Worm (Caenorhabditis elegans): Measurements from ENCODE around the gene oac-11.

The oac-11 gene

ce11 chrII:3860826-3861225 lies at the start of gene oac-11:
TSS of gene oac-11 (minus strand) at chrII:3860926.
- no peak for TF ChIP-seq pes-1 (GFP tag; IDR thresholded peaks at IDR 0.05)
- no peak for TF ChIP-seq scrt-1 (GFP tag; IDR thresholded peaks at IDR 0.05)
- TF ChIP-seq hmbx-1 (tag; optimal IDR thresholded peaks at IDR 0.05): no peak
- no peak for TF ChIP-seq B0310.2 (tag; optimal IDR thresholded peaks at IDR 0.05)
- TF ChIP-seq aly-1 (tag; optimal IDR thresholded peaks at IDR 0.05): no peak
- TF ChIP-seq tbx-37 (GFP tag; conservative IDR thresholded peaks at IDR 0.05): no peak

ce11 chrII:3909301-3909700 lies 48.6 kb upstream of the oac-11 start:
- TF ChIP-seq flt-1 (GFP tag; IDR thresholded peaks at IDR 0.05) (no peak), hmg-4 (GFP tag; optimal IDR thresholded peaks at IDR 0.05) (no peak), F13C5.2 (tag; optimal IDR thresholded peaks at IDR 0.05) (no peak), hnd-1 (tag; optimal IDR thresholded peaks at IDR 0.05) (no peak), ama-1 (optimal IDR thresholded peaks at IDR 0.05) (no peak), hmbx-1 (tag; optimal IDR thresholded peaks at IDR 0.05) (no peak), ceh-13 (GFP tag; optimal IDR thresholded peaks at IDR 0.05) (no peak), B0310.2 (tag; optimal IDR thresholded peaks at IDR 0.05) (no peak), pes-1 (GFP tag; IDR thresholded peaks at IDR 0.05) (no peak), ets-7 (tag; optimal IDR thresholded peaks at IDR 0.05) (no peak), tbx-37 (GFP tag; conservative IDR thresholded peaks at IDR 0.05) (no peak), tbx-11 (GFP tag; IDR thresholded peaks at IDR 0.05) (no peak), aly-1 (tag; optimal IDR thresholded peaks at IDR 0.05) (no peak), sea-1 (GFP tag; conservative IDR thresholded peaks at IDR 0.05) (no peak)

ce11 chrII:3908135-3908534 lies 47.4 kb upstream of the oac-11 start:
- TF ChIP-seq flt-1 (GFP tag; IDR thresholded peaks at IDR 0.05): no peak
- no peak for TF ChIP-seq hnd-1 (tag; optimal IDR thresholded peaks at IDR 0.05)

- TF ChIP-seq hmbx-1 (tag; optimal IDR thresholded peaks at IDR 0.05) (no peak), ceh-13 (GFP tag; optimal IDR thresholded peaks at IDR 0.05) (no peak), ceh-36 (tag; optimal IDR thresholded peaks at IDR 0.05) (no peak), aly-1 (tag; optimal IDR thresholded peaks at IDR 0.05) (no peak), flt-1 (GFP tag; IDR thresholded peaks at IDR 0.05) (no peak), sea-1 (GFP tag; conservative IDR thresholded peaks at IDR 0.05) (no peak), F13C5.2 (tag; optimal IDR thresholded peaks at IDR 0.05) (no peak), hnd-1 (tag; optimal IDR thresholded peaks at IDR 0.05) (no peak), scrt-1 (GFP tag; IDR thresholded peaks at IDR 0.05) (no peak), tra-4 (tag; optimal IDR thresholded peaks at IDR 0.05) (no peak), pes-1 (GFP tag; IDR thresholded peaks at IDR 0.05) (no peak), tbx-37 (GFP tag; conservative IDR thresholded peaks at IDR 0.05) (no peak), ama-1 (optimal IDR thresholded peaks at IDR 0.05) (no peak), hmg-4 (GFP tag; optimal IDR thresholded peaks at IDR 0.05) (no peak), ets-7 (tag; optimal IDR thresholded peaks at IDR 0.05) (no peak), tbx-11 (GFP tag; IDR thresholded peaks at IDR 0.05) (no peak), B0310.2 (tag; optimal IDR thresholded peaks at IDR 0.05) (no peak)
Measured at ce11 chrII:3906615-3907190, 46.0 kb upstream of the oac-11 start, which contains the start of the genes F53C3.11 and fbxb-103. TSS of gene F53C3.11 (minus strand) at chrII:3906715. TSS of gene fbxb-103 (plus strand) at chrII:3907140.

- TF ChIP-seq scrt-1 (GFP tag; IDR thresholded peaks at IDR 0.05): no peak
- no peak for TF ChIP-seq ceh-36 (tag; optimal IDR thresholded peaks at IDR 0.05)
- no peak for TF ChIP-seq F13C5.2 (tag; optimal IDR thresholded peaks at IDR 0.05)
- no peak for TF ChIP-seq sea-1 (GFP tag; conservative IDR thresholded peaks at IDR 0.05)
- TF ChIP-seq tbx-37 (GFP tag; conservative IDR thresholded peaks at IDR 0.05): no peak
- no peak for TF ChIP-seq hmg-4 (GFP tag; optimal IDR thresholded peaks at IDR 0.05)
- no peak for TF ChIP-seq hnd-1 (tag; optimal IDR thresholded peaks at IDR 0.05)
- no peak for TF ChIP-seq aly-1 (tag; optimal IDR thresholded peaks at IDR 0.05)
Measured at ce11 chrII:3902798-3903197, 42.1 kb upstream of the oac-11 start, which contains the start of gene F53C3.3. TSS of gene F53C3.3 (plus strand) at chrII:3902856.

ce11 chrII:3901108-3901507 lies 40.4 kb upstream of the oac-11 start, which contains the start of gene F53C3.4:
TSS of gene F53C3.4 (plus strand) at chrII:3901408.
- TF ChIP-seq tbx-37 (GFP tag; conservative IDR thresholded peaks at IDR 0.05): no peak
- no peak for TF ChIP-seq tra-4 (tag; optimal IDR thresholded peaks at IDR 0.05)
- TF ChIP-seq B0310.2 (tag; optimal IDR thresholded peaks at IDR 0.05): no peak
- no peak for TF ChIP-seq F13C5.2 (tag; optimal IDR thresholded peaks at IDR 0.05)

- TF ChIP-seq tra-4 (tag; optimal IDR thresholded peaks at IDR 0.05) (no peak), aly-1 (tag; optimal IDR thresholded peaks at IDR 0.05) (no peak), ama-1 (optimal IDR thresholded peaks at IDR 0.05) (no peak), tbx-11 (GFP tag; IDR thresholded peaks at IDR 0.05) (no peak), ceh-13 (GFP tag; optimal IDR thresholded peaks at IDR 0.05) (no peak), sea-1 (GFP tag; conservative IDR thresholded peaks at IDR 0.05) (no peak), scrt-1 (GFP tag; IDR thresholded peaks at IDR 0.05) (no peak), hnd-1 (tag; optimal IDR thresholded peaks at IDR 0.05) (no peak), B0310.2 (tag; optimal IDR thresholded peaks at IDR 0.05) (no peak)
Measured at ce11 chrII:3897758-3898494, 37.2 kb upstream of the oac-11 start, which contains the start of gene F53C3.6. TSS of gene F53C3.6 (plus strand) at chrII:3898142.

ce11 chrII:3896920-3897319 lies 36.2 kb upstream of the oac-11 start:
- TF ChIP-seq hmbx-1 (tag; optimal IDR thresholded peaks at IDR 0.05) (no peak), F13C5.2 (tag; optimal IDR thresholded peaks at IDR 0.05) (peak; percentile 25)
